Worm (Caenorhabditis elegans): Measurements from ENCODE around the gene T07G12.2.

DNA sequence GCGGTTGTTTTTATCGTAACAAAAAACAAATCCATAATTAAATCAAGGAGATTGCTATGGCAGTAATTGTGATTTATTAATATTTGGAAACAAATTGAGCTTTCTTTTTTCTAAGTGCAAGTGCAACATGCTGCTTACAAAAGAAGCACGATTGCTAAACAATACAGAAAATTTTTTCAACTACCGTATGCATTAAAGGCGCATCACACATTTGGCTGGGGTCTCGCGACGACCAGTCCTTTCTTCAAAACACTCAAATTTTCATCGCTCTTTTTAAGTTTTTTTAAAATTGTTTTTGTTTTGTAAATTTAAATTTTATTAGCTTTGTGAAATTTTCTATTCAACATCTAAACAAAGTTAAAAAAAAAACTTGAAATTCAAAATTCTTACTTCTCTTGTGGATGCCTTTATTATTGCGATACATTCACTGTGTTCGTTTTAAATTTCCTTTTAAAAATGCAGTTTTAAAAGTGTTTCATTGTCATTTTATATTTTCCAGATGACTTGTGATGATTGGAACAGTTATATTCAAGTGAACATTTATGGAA lies 16.2 kb downstream of the T07G12.2 start, which contains the start of gene zim-1:
- TF ChIP-seq nhr-77 (tag; optimal IDR thresholded peaks at IDR 0.05) = no peak
- TF ChIP-seq nhr-28 (tag; optimal IDR thresholded peaks at IDR 0.05) = no peak
- TF ChIP-seq lin-39 (tag; optimal IDR thresholded peaks at IDR 0.05) = no peak
- no peak for TF ChIP-seq snpc-4 (tag; optimal IDR thresholded peaks at IDR 0.05)
- TF ChIP-seq ceh-82 (tag; optimal IDR thresholded peaks at IDR 0.05) = no peak
- TF ChIP-seq fos-1 (tag; optimal IDR thresholded peaks at IDR 0.05) = no peak
- no peak for TF ChIP-seq ama-1 (optimal IDR thresholded peaks at IDR 0.05)
- TF ChIP-seq tbx-2 (tag; optimal IDR thresholded peaks at IDR 0.05) = no peak
